Fruit fly (Drosophila melanogaster) Kc167 (cell line): ENCODE results near the gene CG17129.

Source experiments
- Myc ChIP-seq: fragments of >200 bp; optimal IDR thresholded peaks from 2 replicates; lab custom pipeline; 2017; ENCODE audit warnings: missing external identifiers
- Sin3A ChIP-seq: fragments of >200 bp; optimal IDR thresholded peaks from 2 replicates; lab custom pipeline; 2018; ENCODE audit warnings: missing external identifiers
- h ChIP-seq: fragments of >200 bp; optimal IDR thresholded peaks from 3 replicates; lab custom pipeline; 2018; ENCODE audit warnings: missing external identifiers
- psq ChIP-seq: fragments of >200 bp; optimal IDR thresholded peaks from 2 replicates; lab custom pipeline; 2017; ENCODE audit warnings: missing external identifiers
- ttk ChIP-seq: sonication (Bioruptor generic); optimal IDR thresholded peaks from 2 replicates; lab custom pipeline; 2017; ENCODE audit warnings: missing external identifiers

DNA sequence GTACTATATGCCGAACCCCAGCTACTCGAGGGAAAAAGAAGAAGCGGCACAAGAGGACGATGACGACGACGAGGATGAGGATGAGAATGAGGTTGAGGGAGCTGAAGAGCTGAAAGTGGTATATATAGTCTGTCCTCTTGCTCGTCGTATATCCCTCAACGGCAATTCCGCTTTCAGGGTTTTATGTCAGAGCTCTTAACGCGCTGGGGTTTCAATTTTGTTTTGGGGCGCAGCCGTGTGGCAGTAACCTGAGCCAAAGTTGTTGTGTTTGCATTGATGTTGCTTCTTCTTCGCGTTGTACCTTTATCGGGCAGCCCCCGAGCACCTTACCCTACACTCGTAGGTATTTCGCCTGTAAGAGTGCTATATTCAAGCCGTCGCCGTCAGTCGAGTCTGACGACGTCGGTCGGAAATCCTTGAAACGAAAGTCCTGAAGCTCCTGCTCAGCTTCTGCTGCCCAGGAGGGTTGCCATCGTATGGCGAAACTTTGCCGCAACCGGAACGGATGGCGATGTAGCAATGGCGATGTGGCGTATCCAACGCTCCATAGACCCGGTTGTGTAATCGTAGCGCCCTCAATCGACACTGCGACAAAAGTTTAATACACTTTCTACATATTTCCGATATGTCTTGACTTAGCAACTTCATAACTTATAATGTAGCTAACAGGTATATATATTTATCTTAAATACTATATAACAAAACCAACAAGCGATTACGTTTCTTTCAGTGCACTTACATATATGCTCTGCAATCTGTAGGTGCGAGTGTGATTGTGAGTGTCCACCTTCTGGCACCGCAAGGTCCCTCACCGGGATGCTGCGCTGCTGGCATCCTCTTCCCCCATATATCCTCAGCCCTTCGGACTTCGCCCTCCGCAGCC lies 24.8 kb upstream of the CG17129 start:
- no peak for TF ChIP-seq Sin3A (lab: Kevin White, UChicago)
- no peak for TF ChIP-seq Myc
- TF ChIP-seq h (lab: Kevin White, UChicago): no peak
- no peak for TF ChIP-seq psq (lab: Kevin White, UChicago)
- no peak for TF ChIP-seq ttk (lab: Kevin White, UChicago)
